Fruit fly (Drosophila melanogaster) whole organism: ENCODE data around the gene CG4661.

Experiments
- CG8478 ChIP-seq: fragments of >200 bp; optimal IDR thresholded peaks from 2 replicates; lab custom pipeline; 2018; ENCODE audit warnings: inconsistent platforms
- EcR ChIP-seq, 2 experiments: fragments of >200 bp; optimal IDR thresholded peaks; 2 replicates each; lab custom pipeline; 2017; ENCODE audit warnings: missing biosample characterization in 2 of 2, missing genetic modification characterization in 2 of 2, missing genetic modification reagents in 2 of 2
- psq ChIP-seq: fragments of >200 bp; optimal IDR thresholded peaks from 2 replicates; lab custom pipeline; 2017

dm6 chrX:12900718-12901442 lies 43.4 kb upstream of the CG4661 start, which contains the start of gene Coq8:
- no peak for TF ChIP-seq psq (lab: Kevin White, UChicago)
- TF ChIP-seq EcR (GFP tag; optimal IDR thresholded peaks at IDR 0.05; lab: Kevin White, UChicago), result no peak
- no peak for TF ChIP-seq CG8478
